Worm (Caenorhabditis elegans) whole organism, L1 larva: Measurements from ENCODE around the gene srsx-28.

ENCODE experiments used
- aha-1 ChIP-seq: fragments of 150-350 bp; optimal IDR thresholded peaks from 2 replicates; lab custom pipeline; 2014; ENCODE audit warnings: missing biosample characterization, missing genetic modification characterization
- alr-1 ChIP-seq: fragments of 200-800 bp; sonication (Bioruptor generic); optimal IDR thresholded peaks from 2 replicates; lab custom pipeline; 2018; ENCODE audit warnings: borderline replicate concordance, mild to moderate bottlenecking, missing genetic modification characterization, missing compliant biosample characterization
- elt-2 ChIP-seq: sonication (generic microtip); optimal IDR thresholded peaks from 2 replicates; lab custom pipeline; 2016; ENCODE audit warnings: missing genetic modification characterization, mild to moderate bottlenecking, inconsistent platforms, missing compliant biosample characterization, missing genetic modification reagents
- lin-13 ChIP-seq: fragments of 150-350 bp; optimal IDR thresholded peaks from 2 replicates; lab custom pipeline; 2014; ENCODE audit warnings: missing biosample characterization, missing genetic modification reagents, missing genetic modification characterization
- lin-39 ChIP-seq: fragments of 150-350 bp; optimal IDR thresholded peaks from 2 replicates; lab custom pipeline; 2014; ENCODE audit warnings: missing biosample characterization, missing genetic modification reagents, missing genetic modification characterization
- mdl-1 ChIP-seq, 2 experiments: fragments of 150-350 bp; optimal IDR thresholded peaks; 2 replicates each; lab custom pipeline; 2014 to 2017; ENCODE audit warnings: missing biosample characterization in 2 of 2, missing genetic modification characterization in 2 of 2, inconsistent platforms in 1 of 2
- nhr-12 ChIP-seq: sonication (generic microtip); optimal IDR thresholded peaks from 2 replicates; lab custom pipeline; 2017; ENCODE audit warnings: missing biosample characterization, missing genetic modification characterization
- nhr-237 ChIP-seq: fragments of 150-350 bp; optimal IDR thresholded peaks from 2 replicates; lab custom pipeline; 2014; ENCODE audit warnings: missing biosample characterization, missing genetic modification characterization
- nhr-90 ChIP-seq: sonication (generic microtip); optimal IDR thresholded peaks from 2 replicates; lab custom pipeline; 2016; ENCODE audit warnings: mild to moderate bottlenecking, missing genetic modification characterization, missing compliant biosample characterization; ENCODE audit not compliant: poor library complexity

- TF ChIP-seq nhr-237 (tag; lab: Kevin White, UChicago) (no peak), lin-39 (tag; lab: Kevin White, UChicago) (no peak), nhr-90 (no peak), lin-13 (GFP tag; lab: Kevin White, UChicago) (no peak), nhr-12 (tag; lab: Kevin White, UChicago) (no peak), alr-1 (no peak), elt-2 (tag; lab: Kevin White, UChicago) (no peak), aha-1 (tag; lab: Kevin White, UChicago) (no peak), mdl-1 (tag; optimal IDR thresholded peaks at IDR 0.05; lab: Kevin White, UChicago) (no peak)
Measured at ce11 chrV:10107309-10107708, 45.1 kb upstream of the srsx-28 start, which contains the start of gene C08B6.11.
